Worm (Caenorhabditis elegans) whole organism, mixed stage, embryonic: ENCODE results near the gene H14N18.4.

Experiments
- bed-3 ChIP-seq: fragments of 200-800 bp; sonication (Bioruptor generic); optimal IDR thresholded peaks from 3 replicates; lab custom pipeline; 2018; ENCODE audit warnings: mild to moderate bottlenecking, missing genetic modification characterization, moderate library complexity, missing compliant biosample characterization
- blmp-1 ChIP-seq: fragments of 150-350 bp; optimal IDR thresholded peaks from 2 replicates; lab custom pipeline; 2014; ENCODE audit warnings: missing biosample characterization, missing genetic modification characterization
- ceh-39 ChIP-seq: fragments of 150-350 bp; optimal IDR thresholded peaks from 2 replicates; lab custom pipeline; 2014; ENCODE audit warnings: missing biosample characterization, missing genetic modification characterization
- ces-1 ChIP-seq: fragments of 150-350 bp; optimal IDR thresholded peaks from 2 replicates; lab custom pipeline; 2014; ENCODE audit warnings: missing biosample characterization, missing genetic modification reagents, missing genetic modification characterization
- cnd-1 ChIP-seq: fragments of 200-800 bp; sonication (Bioruptor generic); optimal IDR thresholded peaks from 2 replicates; lab custom pipeline; 2018; ENCODE audit warnings: mild to moderate bottlenecking, missing genetic modification characterization, missing compliant biosample characterization
- drap-1 ChIP-seq: fragments of 200-800 bp; sonication (Bioruptor generic); optimal IDR thresholded peaks from 3 replicates; lab custom pipeline; 2018; ENCODE audit warnings: mild to moderate bottlenecking, missing genetic modification characterization, missing compliant biosample characterization
- elt-1 ChIP-seq: sonication (generic microtip); optimal IDR thresholded peaks from 2 replicates; lab custom pipeline; 2017; ENCODE audit warnings: missing genetic modification characterization, mild to moderate bottlenecking, missing compliant biosample characterization, antibody characterized with exemption, moderate library complexity, borderline replicate concordance; ENCODE audit not compliant: insufficient read depth
- elt-3 ChIP-seq: fragments of 150-350 bp; optimal IDR thresholded peaks from 2 replicates; lab custom pipeline; 2014; ENCODE audit warnings: missing biosample characterization, missing genetic modification characterization
- hlh-1 ChIP-seq: fragments of 150-350 bp; optimal IDR thresholded peaks from 2 replicates; lab custom pipeline; 2014; ENCODE audit warnings: missing biosample characterization, missing genetic modification reagents, missing genetic modification characterization
- lin-13 ChIP-seq: fragments of 150-350 bp; optimal IDR thresholded peaks from 2 replicates; lab custom pipeline; 2014; ENCODE audit warnings: missing biosample characterization, missing genetic modification characterization
- lin-32 ChIP-seq: fragments of 200-800 bp; sonication (Bioruptor generic); optimal IDR thresholded peaks from 2 replicates; lab custom pipeline; 2018; ENCODE audit warnings: mild to moderate bottlenecking, missing genetic modification characterization, missing compliant biosample characterization
- lsy-2 ChIP-seq: fragments of 150-350 bp; optimal IDR thresholded peaks from 2 replicates; lab custom pipeline; 2014; ENCODE audit warnings: missing biosample characterization, missing genetic modification characterization
- mab-5 ChIP-seq: fragments of 150-350 bp; optimal IDR thresholded peaks from 2 replicates; lab custom pipeline; 2014; ENCODE audit warnings: missing biosample characterization, missing genetic modification characterization
- mep-1 ChIP-seq: fragments of 150-350 bp; optimal IDR thresholded peaks from 2 replicates; lab custom pipeline; 2017; ENCODE audit warnings: missing biosample characterization, missing genetic modification reagents, missing genetic modification characterization, inconsistent platforms
- mls-2 ChIP-seq: sonication (generic microtip); optimal IDR thresholded peaks from 2 replicates; lab custom pipeline; 2016; ENCODE audit warnings: mild to moderate bottlenecking, missing genetic modification characterization, moderate library complexity, missing compliant biosample characterization
- nhr-12 ChIP-seq: fragments of 150-350 bp; optimal IDR thresholded peaks from 2 replicates; lab custom pipeline; 2014; ENCODE audit warnings: missing biosample characterization, missing genetic modification characterization
- nhr-2 ChIP-seq: fragments of 150-350 bp; optimal IDR thresholded peaks from 2 replicates; lab custom pipeline; 2014; ENCODE audit warnings: missing biosample characterization, missing genetic modification characterization
- nhr-237 ChIP-seq: fragments of 150-350 bp; optimal IDR thresholded peaks from 2 replicates; lab custom pipeline; 2014; ENCODE audit warnings: missing biosample characterization, missing genetic modification characterization
- nhr-28 ChIP-seq: fragments of 150-350 bp; optimal IDR thresholded peaks from 2 replicates; lab custom pipeline; 2014; ENCODE audit warnings: missing biosample characterization, missing genetic modification characterization
- nhr-76 ChIP-seq: sonication (generic microtip); optimal IDR thresholded peaks from 2 replicates; lab custom pipeline; 2017; ENCODE audit warnings: missing biosample characterization, missing genetic modification characterization
- pha-4 ChIP-seq: fragments of 150-350 bp; optimal IDR thresholded peaks from 2 replicates; lab custom pipeline; 2018; ENCODE audit warnings: missing biosample characterization, missing genetic modification reagents, missing genetic modification characterization
- sem-2 ChIP-seq: fragments of 200-800 bp; sonication (Bioruptor generic); optimal IDR thresholded peaks from 2 replicates; lab custom pipeline; 2018; ENCODE audit warnings: mild to moderate bottlenecking, missing genetic modification characterization, missing compliant biosample characterization
- snpc-4 ChIP-seq: fragments of 150-350 bp; optimal IDR thresholded peaks from 2 replicates; lab custom pipeline; 2014; ENCODE audit warnings: missing biosample characterization, missing genetic modification characterization
- sptf-1 ChIP-seq: sonication (generic microtip); optimal IDR thresholded peaks from 2 replicates; lab custom pipeline; 2017; ENCODE audit warnings: mild to moderate bottlenecking, missing genetic modification characterization, moderate library complexity, missing compliant biosample characterization
- tbx-8 ChIP-seq: fragments of 200-800 bp; sonication (Bioruptor generic); optimal IDR thresholded peaks from 2 replicates; lab custom pipeline; 2018; ENCODE audit warnings: mild to moderate bottlenecking, missing genetic modification characterization, moderate library complexity, missing compliant biosample characterization
- unc-120 ChIP-seq: sonication (generic microtip); optimal IDR thresholded peaks from 2 replicates; lab custom pipeline; 2017; ENCODE audit warnings: missing genetic modification characterization, missing compliant biosample characterization; ENCODE audit not compliant: poor library complexity, severe bottlenecking
- unc-39 ChIP-seq: fragments of 150-350 bp; optimal IDR thresholded peaks from 2 replicates; lab custom pipeline; 2014; ENCODE audit warnings: missing biosample characterization, missing genetic modification characterization
- unc-62 ChIP-seq: fragments of 150-350 bp; optimal IDR thresholded peaks from 2 replicates; lab custom pipeline; 2014; ENCODE audit warnings: missing biosample characterization, missing genetic modification reagents, missing genetic modification characterization
- zip-8 ChIP-seq: fragments of 150-350 bp; optimal IDR thresholded peaks from 2 replicates; lab custom pipeline; 2014; ENCODE audit warnings: missing biosample characterization, missing genetic modification characterization
- ztf-11 ChIP-seq: fragments of 150-350 bp; optimal IDR thresholded peaks from 2 replicates; lab custom pipeline; 2014; ENCODE audit warnings: missing biosample characterization, missing genetic modification characterization

The H14N18.4 gene

DNA sequence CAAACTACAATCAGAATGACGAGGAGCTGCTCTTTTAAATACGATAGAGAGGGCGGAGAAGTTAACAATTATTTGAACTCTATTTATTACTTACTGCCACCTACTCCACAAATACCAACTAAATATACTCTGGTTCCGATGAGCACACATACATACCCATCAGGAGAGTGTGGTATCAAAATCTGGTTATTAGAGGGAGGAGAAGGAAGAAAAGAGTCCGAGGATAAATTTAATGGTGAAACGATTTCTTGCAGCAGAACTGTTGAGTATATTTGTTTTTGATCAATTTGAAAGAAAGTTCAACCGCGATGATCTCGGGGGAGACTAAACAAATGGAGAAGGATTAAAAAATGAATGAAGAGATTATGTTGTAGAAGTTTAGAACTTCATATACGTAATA, at the start of gene H14N18.4:
H14N18.4 (minus strand) TSS at position 12 of the 400 bp plus-strand sequence.
- no peak for TF ChIP-seq nhr-2 (tag; lab: Kevin White, UChicago)
- TF ChIP-seq elt-3 (tag; lab: Kevin White, UChicago): no peak
- TF ChIP-seq mep-1 (tag; lab: Kevin White, UChicago): no peak
- no peak for TF ChIP-seq lin-32 (GFP tag; lab: Kevin White, UChicago)
- no peak for TF ChIP-seq nhr-28 (tag; lab: Kevin White, UChicago)
- TF ChIP-seq unc-120 (tag; lab: Kevin White, UChicago): no peak
- TF ChIP-seq ces-1 (GFP tag; lab: Kevin White, UChicago): no peak
- TF ChIP-seq pha-4 (tag; lab: Kevin White, UChicago): no peak
- no peak for TF ChIP-seq bed-3 (GFP tag; lab: Kevin White, UChicago)
- no peak for TF ChIP-seq blmp-1
- no peak for TF ChIP-seq tbx-8 (GFP tag; lab: Kevin White, UChicago)

DNA sequence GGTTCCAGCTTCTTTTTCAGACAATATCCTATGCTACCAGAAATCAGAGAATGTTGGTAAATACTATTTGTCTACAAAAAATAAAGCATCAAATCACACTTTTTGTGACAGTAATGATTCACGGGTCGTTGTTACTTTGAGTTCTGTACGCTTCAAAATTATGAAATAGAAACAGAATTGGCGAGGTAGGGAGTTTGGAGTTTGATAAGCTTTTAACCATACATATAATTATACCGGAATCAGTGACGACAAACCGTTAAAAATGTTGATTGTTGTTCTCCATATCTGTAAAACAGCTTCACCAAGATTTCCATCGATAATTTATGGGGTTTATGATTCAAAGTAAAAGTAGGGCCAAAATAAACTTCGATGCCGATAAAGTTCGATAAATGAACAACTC, 49.1 kb upstream of the H14N18.4 start:
- TF ChIP-seq mab-5: no peak

DNA sequence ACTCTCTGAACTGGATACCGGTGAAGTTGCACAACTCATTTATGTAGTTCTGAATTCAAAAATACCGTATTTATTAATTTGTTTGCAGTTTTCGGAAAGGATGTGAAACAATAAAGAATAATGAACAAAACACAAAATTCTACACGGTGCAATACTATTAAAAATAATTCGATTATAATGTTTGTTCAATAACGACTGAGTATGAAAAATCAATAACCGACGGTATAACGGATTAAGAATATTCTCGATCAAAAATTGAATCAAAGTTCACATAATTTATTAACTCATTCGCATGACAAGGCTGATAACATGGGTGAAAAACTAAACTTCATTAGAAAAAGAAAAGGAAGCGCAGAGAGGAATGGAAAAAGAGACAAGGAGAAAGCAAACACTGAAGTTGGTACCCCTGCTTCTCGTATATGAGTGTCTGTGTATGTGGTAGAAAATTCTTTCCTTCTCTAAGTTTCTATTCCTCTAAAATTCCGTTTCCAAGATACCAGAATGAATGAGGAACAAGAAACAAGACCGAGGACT, 46.2 kb upstream of the H14N18.4 start, which contains the start of gene nhr-143:
nhr-143 (minus strand) TSS at position 51 of the 534 bp plus-strand sequence.
- TF ChIP-seq pha-4 (tag; lab: Kevin White, UChicago) (no peak), lin-32 (GFP tag; lab: Kevin White, UChicago) (no peak), zip-8 (tag; lab: Kevin White, UChicago) (no peak), mab-5 (no peak), drap-1 (GFP tag; lab: Kevin White, UChicago) (no peak), ztf-11 (no peak), nhr-2 (tag; lab: Kevin White, UChicago) (no peak), snpc-4 (no peak), tbx-8 (GFP tag; lab: Kevin White, UChicago) (no peak), sptf-1 (tag; lab: Kevin White, UChicago) (no peak), hlh-1 (tag; lab: Kevin White, UChicago) (no peak), sem-2 (GFP tag; lab: Kevin White, UChicago) (no peak)

DNA sequence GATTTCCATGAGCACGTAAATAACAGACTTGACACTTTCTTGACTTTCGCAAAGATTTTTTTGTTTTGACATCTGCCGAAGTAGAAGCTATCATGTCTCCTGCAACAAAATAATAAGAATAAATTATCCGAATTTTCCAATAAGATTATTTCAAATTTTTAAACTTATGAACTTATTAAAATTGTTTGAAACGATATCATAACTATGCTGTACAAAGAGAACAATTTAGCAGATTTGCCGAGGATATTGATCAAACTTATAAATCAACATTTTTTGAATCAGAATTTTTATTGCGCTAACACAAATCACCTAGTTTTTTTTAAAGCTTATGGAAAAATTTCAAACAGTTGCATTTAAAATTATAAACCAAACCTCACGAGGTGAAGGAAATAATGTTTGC, 43.5 kb upstream of the H14N18.4 start, which contains the start of gene nhr-195:
nhr-195 (minus strand) TSS at position 101 of the 400 bp plus-strand sequence.
- TF ChIP-seq tbx-8 (GFP tag; lab: Kevin White, UChicago) (no peak), nhr-2 (tag; lab: Kevin White, UChicago) (no peak), ceh-39 (tag; lab: Kevin White, UChicago) (no peak), pha-4 (tag; lab: Kevin White, UChicago) (no peak), cnd-1 (tag; lab: Kevin White, UChicago) (no peak), nhr-76 (no peak), lin-32 (GFP tag; lab: Kevin White, UChicago) (no peak), sem-2 (GFP tag; lab: Kevin White, UChicago) (no peak), elt-3 (tag; lab: Kevin White, UChicago) (no peak), elt-1 (tag; lab: Kevin White, UChicago) (no peak), lsy-2 (no peak), unc-39 (tag; lab: Kevin White, UChicago) (no peak), unc-62 (GFP tag; lab: Kevin White, UChicago) (no peak), hlh-1 (tag; lab: Kevin White, UChicago) (no peak), blmp-1 (no peak), nhr-12 (tag; lab: Kevin White, UChicago) (no peak), mls-2 (no peak), nhr-237 (tag; lab: Kevin White, UChicago) (no peak), zip-8 (tag; lab: Kevin White, UChicago) (no peak)

DNA sequence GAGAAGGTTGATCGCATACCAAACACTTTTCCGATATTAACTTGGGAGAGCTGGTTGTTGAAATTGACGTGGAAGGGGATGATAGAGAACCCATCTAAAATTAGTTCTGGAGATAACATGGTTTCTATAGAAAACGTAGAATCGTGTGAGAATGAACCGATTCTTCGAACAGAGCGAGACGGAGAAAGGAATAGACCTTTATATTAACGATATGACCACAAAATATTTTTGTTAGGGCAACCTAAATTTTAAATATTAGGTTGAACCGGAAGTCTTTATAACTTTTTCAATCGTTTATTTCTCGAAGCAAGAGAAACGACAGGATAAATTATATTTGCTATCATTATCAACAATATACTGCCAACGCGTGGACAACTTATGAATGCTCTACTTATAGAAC, 37.3 kb upstream of the H14N18.4 start, which contains the start of gene nhr-219:
nhr-219 (minus strand) TSS at position 101 of the 400 bp plus-strand sequence.
- TF ChIP-seq ces-1 (GFP tag; lab: Kevin White, UChicago) (no peak), zip-8 (tag; lab: Kevin White, UChicago) (no peak), sptf-1 (tag; lab: Kevin White, UChicago) (no peak), sem-2 (GFP tag; lab: Kevin White, UChicago) (no peak), ceh-39 (tag; lab: Kevin White, UChicago) (no peak), nhr-12 (tag; lab: Kevin White, UChicago) (no peak), nhr-76 (no peak), hlh-1 (tag; lab: Kevin White, UChicago) (no peak), nhr-2 (tag; lab: Kevin White, UChicago) (no peak), blmp-1 (no peak), unc-62 (GFP tag; lab: Kevin White, UChicago) (no peak), mep-1 (tag; lab: Kevin White, UChicago) (no peak), lin-13 (tag; lab: Kevin White, UChicago) (no peak), lin-32 (GFP tag; lab: Kevin White, UChicago) (no peak), unc-39 (tag; lab: Kevin White, UChicago) (no peak)
